Worm (Caenorhabditis elegans) whole organism, L4 larva: Measurements from ENCODE around the gene twk-25.
A peak's percentile ranks its signal among the peaks of the same experiment; 100 is the strongest.

Experiments used
- F10B5.3 ChIP-seq: sonication (generic microtip); optimal IDR thresholded peaks from 2 replicates; lab custom pipeline; 2016; ENCODE audit warnings: mild to moderate bottlenecking, missing genetic modification characterization, missing compliant biosample characterization
- F26F4.8 ChIP-seq: fragments of 200-800 bp; sonication (Bioruptor generic); conservative IDR thresholded peaks from 2 replicates; pipeline ENCODE4 v1.3.6; 2022; ENCODE audit warnings: missing genetic modification characterization, missing compliant biosample characterization
- R02D3.7 ChIP-seq: fragments of 150-350 bp; sonication (generic microtip); optimal IDR thresholded peaks from 3 replicates; lab custom pipeline; 2014; ENCODE audit warnings: missing biosample characterization, missing genetic modification characterization
- Y105C5A.15 ChIP-seq: fragments of 200-800 bp; sonication (Bioruptor generic); IDR thresholded peaks from 2 replicates; pipeline ENCODE4 v1.3.6; 2022; ENCODE audit warnings: missing genetic modification characterization, missing compliant biosample characterization
- Y48G9A.11 ChIP-seq: fragments of 200-800 bp; sonication (Bioruptor generic); IDR thresholded peaks from 2 replicates; pipeline ENCODE4 v1.3.6; 2022; ENCODE audit warnings: missing genetic modification reagents, missing genetic modification characterization, missing compliant biosample characterization
- Y75B8A.6 ChIP-seq: fragments of 200-800 bp; sonication (Bioruptor generic); IDR thresholded peaks from 2 replicates; pipeline ENCODE4 v1.3.6; 2022; ENCODE audit warnings: missing genetic modification reagents, missing genetic modification characterization, missing compliant biosample characterization
- ZK337.2 ChIP-seq: fragments of 200-800 bp; sonication (Bioruptor generic); IDR thresholded peaks from 2 replicates; pipeline ENCODE4 v1.3.6; 2022; ENCODE audit warnings: missing genetic modification reagents, missing genetic modification characterization, missing compliant biosample characterization
- ZK546.5 ChIP-seq, 2 experiments: sonication (generic microtip); optimal IDR thresholded peaks; 2 replicates each; lab custom pipeline; 2017; ENCODE audit warnings: missing biosample characterization in 2 of 2, missing genetic modification characterization in 2 of 2
- aly-2 ChIP-seq: sonication (generic microtip); optimal IDR thresholded peaks from 2 replicates; lab custom pipeline; 2018; ENCODE audit warnings: missing biosample characterization, missing genetic modification characterization
- ceh-44 ChIP-seq: fragments of 200-800 bp; sonication (Bioruptor generic); IDR thresholded peaks from 2 replicates; pipeline ENCODE4 v1.3.6; 2022; ENCODE audit warnings: missing genetic modification reagents, missing genetic modification characterization, missing compliant biosample characterization
- ceh-62 ChIP-seq: sonication (generic microtip); optimal IDR thresholded peaks from 2 replicates; lab custom pipeline; 2017; ENCODE audit warnings: missing biosample characterization, missing genetic modification characterization
- ceh-82 ChIP-seq: sonication (generic microtip); optimal IDR thresholded peaks from 2 replicates; lab custom pipeline; 2017; ENCODE audit warnings: missing biosample characterization, missing genetic modification characterization
- daf-12 ChIP-seq: fragments of 150-350 bp; optimal IDR thresholded peaks from 2 replicates; lab custom pipeline; 2014; ENCODE audit warnings: missing biosample characterization, missing genetic modification reagents, missing genetic modification characterization
- daf-16 ChIP-seq, 3 experiments: sonication (generic microtip); optimal IDR thresholded peaks; 2 replicates each; lab custom pipeline; 2016 to 2017; ENCODE audit warnings: missing genetic modification characterization in 3 of 3, missing genetic modification reagents in 3 of 3, mild to moderate bottlenecking in 2 of 3, missing compliant biosample characterization in 2 of 3, missing biosample characterization in 1 of 3, moderate library complexity in 1 of 3
- duxl-1 ChIP-seq: sonication (generic microtip); optimal IDR thresholded peaks from 2 replicates; lab custom pipeline; 2016; ENCODE audit warnings: mild to moderate bottlenecking, missing genetic modification characterization, moderate library complexity, missing compliant biosample characterization; ENCODE audit not compliant: poor library complexity
- dve-1 ChIP-seq: sonication (generic microtip); optimal IDR thresholded peaks from 2 replicates; lab custom pipeline; 2017; ENCODE audit warnings: antibody characterized with exemption, mild to moderate bottlenecking, missing genetic modification characterization, missing compliant biosample characterization; ENCODE audit not compliant: insufficient read depth
- egl-27 ChIP-seq: sonication (generic microtip); optimal IDR thresholded peaks from 3 replicates; lab custom pipeline; 2017; ENCODE audit warnings: missing biosample characterization, missing genetic modification reagents, missing genetic modification characterization
- egl-43 ChIP-seq: fragments of 200-800 bp; sonication (Bioruptor generic); IDR thresholded peaks from 2 replicates; pipeline ENCODE4 v1.3.6; 2022; ENCODE audit warnings: missing genetic modification reagents, missing genetic modification characterization, missing compliant biosample characterization
- hif-1 ChIP-seq, 2 experiments: sonication (generic microtip); optimal IDR thresholded peaks; 2 replicates each; lab custom pipeline; 2016 to 2017; ENCODE audit warnings: missing compliant biosample characterization in 2 of 2, missing genetic modification characterization in 2 of 2, missing genetic modification reagents in 2 of 2, missing genotype in 2 of 2, mild to moderate bottlenecking in 1 of 2
- hlh-11 ChIP-seq: fragments of 200-800 bp; sonication (Bioruptor generic); optimal IDR thresholded peaks from 2 replicates; lab custom pipeline; 2018; ENCODE audit warnings: mild to moderate bottlenecking, missing genetic modification characterization, missing compliant biosample characterization
- jun-1 ChIP-seq: fragments of 150-350 bp; optimal IDR thresholded peaks from 2 replicates; lab custom pipeline; 2014; ENCODE audit warnings: missing biosample characterization, missing genetic modification reagents, missing genetic modification characterization
- lin-1 ChIP-seq: fragments of 200-800 bp; sonication (Bioruptor generic); IDR thresholded peaks from 2 replicates; pipeline ENCODE4 v1.3.6; 2022; ENCODE audit warnings: missing genetic modification reagents, missing genetic modification characterization, missing compliant biosample characterization
- lin-29 ChIP-seq: fragments of 200-800 bp; sonication (Bioruptor generic); IDR thresholded peaks from 2 replicates; pipeline ENCODE4 v1.3.6; 2022; ENCODE audit warnings: missing genetic modification reagents, missing genetic modification characterization, missing compliant biosample characterization
- lin-38 ChIP-seq: fragments of 200-800 bp; sonication (Bioruptor generic); IDR thresholded peaks from 2 replicates; pipeline ENCODE4 v1.3.6; 2022; ENCODE audit warnings: missing genetic modification reagents, missing genetic modification characterization, missing compliant biosample characterization
- lin-39 ChIP-seq: fragments of 150-350 bp; optimal IDR thresholded peaks from 2 replicates; lab custom pipeline; 2014; ENCODE audit warnings: missing biosample characterization, missing genetic modification reagents, missing genetic modification characterization
- lsy-2 ChIP-seq, 2 experiments: fragments of 150-350 bp in 1 of 2; sonication (generic microtip) in 1 of 2; optimal IDR thresholded peaks; 2 replicates each; lab custom pipeline; 2014 to 2017; ENCODE audit warnings: missing biosample characterization in 2 of 2, missing genetic modification characterization in 2 of 2
- mdt-29 ChIP-seq: fragments of 200-800 bp; sonication (Bioruptor generic); IDR thresholded peaks from 2 replicates; pipeline ENCODE4 v1.3.6; 2022; ENCODE audit warnings: missing genetic modification reagents, missing genetic modification characterization, missing compliant biosample characterization
- mep-1 ChIP-seq: fragments of 150-350 bp; sonication (generic microtip); optimal IDR thresholded peaks from 3 replicates; lab custom pipeline; 2014; ENCODE audit warnings: missing biosample characterization, missing genetic modification characterization
- mes-2 ChIP-seq: sonication (generic microtip); optimal IDR thresholded peaks from 2 replicates; lab custom pipeline; 2016; ENCODE audit warnings: missing genotype, mild to moderate bottlenecking, missing genetic modification characterization, missing compliant biosample characterization; ENCODE audit not compliant: poor library complexity, severe bottlenecking
- mxl-2 ChIP-seq: fragments of 200-800 bp; sonication (Bioruptor generic); conservative IDR thresholded peaks from 2 replicates; pipeline ENCODE4 v1.3.6; 2022; ENCODE audit warnings: missing genetic modification reagents, missing genetic modification characterization, missing compliant biosample characterization
- nhr-10 ChIP-seq: fragments of 150-350 bp; optimal IDR thresholded peaks from 2 replicates; lab custom pipeline; 2014; ENCODE audit warnings: missing biosample characterization, missing genetic modification characterization
- nhr-102 ChIP-seq: sonication (generic microtip); optimal IDR thresholded peaks from 2 replicates; lab custom pipeline; 2016; ENCODE audit warnings: mild to moderate bottlenecking, missing genetic modification characterization, moderate library complexity, missing compliant biosample characterization
- nhr-111 ChIP-seq: fragments of 200-800 bp; sonication (Bioruptor generic); optimal IDR thresholded peaks from 2 replicates; lab custom pipeline; 2018; ENCODE audit warnings: mild to moderate bottlenecking, missing genetic modification characterization, missing compliant biosample characterization
- nhr-237 ChIP-seq: sonication (generic microtip); optimal IDR thresholded peaks from 2 replicates; lab custom pipeline; 2017; ENCODE audit warnings: missing biosample characterization, missing genetic modification characterization
- nhr-28 ChIP-seq: fragments of 150-350 bp; optimal IDR thresholded peaks from 2 replicates; lab custom pipeline; 2014; ENCODE audit warnings: missing biosample characterization, missing genetic modification characterization
- nhr-42 ChIP-seq: fragments of 200-800 bp; sonication (Bioruptor generic); IDR thresholded peaks from 2 replicates; pipeline ENCODE4 v1.3.6; 2022; ENCODE audit warnings: missing genetic modification characterization, missing compliant biosample characterization
- nhr-48 ChIP-seq: sonication (generic microtip); optimal IDR thresholded peaks from 2 replicates; lab custom pipeline; 2016; ENCODE audit warnings: mild to moderate bottlenecking, missing genetic modification characterization, missing compliant biosample characterization
- pha-4 ChIP-seq, 2 experiments: fragments of 150-350 bp in 1 of 2; fragments of 200-800 bp in 1 of 2; sonication (Bioruptor generic) in 1 of 2; IDR thresholded peaks in 1 of 2; optimal IDR thresholded peaks in 1 of 2; 2 replicates each; pipeline versions ENCODE4 v1.3.6 to Lab custom; 2014 to 2022; ENCODE audit warnings: missing genetic modification characterization in 2 of 2, missing genetic modification reagents in 2 of 2, missing biosample characterization in 1 of 2, missing compliant biosample characterization in 1 of 2
- rbr-2 ChIP-seq: sonication (generic microtip); optimal IDR thresholded peaks from 2 replicates; lab custom pipeline; 2016; ENCODE audit warnings: missing genotype, missing genetic modification characterization, missing compliant biosample characterization
- sdz-12 ChIP-seq: fragments of 200-800 bp; sonication (Bioruptor generic); optimal IDR thresholded peaks from 2 replicates; lab custom pipeline; 2018; ENCODE audit warnings: mild to moderate bottlenecking, missing genetic modification characterization, missing compliant biosample characterization
- spr-1 ChIP-seq: sonication (generic microtip); optimal IDR thresholded peaks from 2 replicates; lab custom pipeline; 2016; ENCODE audit warnings: mild to moderate bottlenecking, missing genetic modification characterization, missing compliant biosample characterization
- tag-97 ChIP-seq: fragments of 200-800 bp; sonication (Bioruptor generic); IDR thresholded peaks from 2 replicates; pipeline ENCODE4 v1.3.6; 2022; ENCODE audit warnings: missing genetic modification characterization, missing compliant biosample characterization
- unc-130 ChIP-seq: sonication (generic microtip); optimal IDR thresholded peaks from 2 replicates; lab custom pipeline; 2016; ENCODE audit warnings: missing genetic modification reagents, missing genetic modification characterization, missing compliant biosample characterization
- unc-39 ChIP-seq: sonication (generic microtip); optimal IDR thresholded peaks from 2 replicates; lab custom pipeline; 2017; ENCODE audit warnings: missing biosample characterization, missing genetic modification characterization
- unc-62 ChIP-seq, 3 experiments: fragments of 150-350 bp in 1 of 3; sonication (generic microtip); optimal IDR thresholded peaks in 2 of 3; peaks in 1 of 3; 1 replicate in 1 of 3; 2 replicates in 2 of 3; lab custom pipeline; 2014 to 2017; ENCODE audit warnings: missing biosample characterization in 3 of 3, missing genetic modification characterization in 3 of 3, missing genetic modification reagents in 3 of 3, missing genotype in 1 of 3
- zip-11 ChIP-seq: fragments of 200-800 bp; sonication (Bioruptor generic); IDR thresholded peaks from 2 replicates; pipeline ENCODE4 v1.3.6; 2022; ENCODE audit warnings: missing genetic modification characterization, missing compliant biosample characterization
- ztf-7 ChIP-seq: fragments of 150-350 bp; optimal IDR thresholded peaks from 2 replicates; lab custom pipeline; 2014; ENCODE audit warnings: missing biosample characterization, missing genetic modification characterization

The twk-25 gene

ce11 chrIV:11489610-11490339, 14.7 kb upstream of the twk-25 start (continued):
- no peak for TF ChIP-seq tag-97 (GFP tag; lab: Robert Waterston, UW)
- peak; percentile 41 for TF ChIP-seq nhr-28
- TF ChIP-seq dve-1 (tag; lab: Kevin White, UChicago): peak; percentile 33
- no peak for TF ChIP-seq egl-27 (tag; lab: Kevin White, UChicago)
- no peak for TF ChIP-seq lin-39
- no peak for TF ChIP-seq nhr-10 (tag; lab: Kevin White, UChicago)
- TF ChIP-seq lin-38 (GFP tag; lab: Robert Waterston, UW): peak; percentile 22; the same call in 1 of the 2 replicates
- no peak for TF ChIP-seq unc-130 (GFP tag; lab: Kevin White, UChicago)
- TF ChIP-seq mxl-2 (GFP tag; lab: Robert Waterston, UW): no peak
- TF ChIP-seq, all 104 proteins: peak for 18

- TF ChIP-seq unc-39 (tag; lab: Kevin White, UChicago): no peak
- no peak for TF ChIP-seq pha-4 (GFP tag; IDR thresholded peaks at IDR 0.05; lab: Robert Waterston, UW)
- no peak for TF ChIP-seq pha-4 (tag; optimal IDR thresholded peaks at IDR 0.05; lab: Kevin White, UChicago)
- TF ChIP-seq daf-16 (GFP tag; optimal IDR thresholded peaks at IDR 0.05; lab: Kevin White, UChicago): no peak
- no peak for TF ChIP-seq daf-16 (tag; optimal IDR thresholded peaks at IDR 0.05; lab: Kevin White, UChicago)
- TF ChIP-seq jun-1 (tag; lab: Kevin White, UChicago): no peak
- TF ChIP-seq daf-12: no peak
- no peak for TF ChIP-seq lin-29 (GFP tag; lab: Robert Waterston, UW)
- peak; percentile 82 for TF ChIP-seq hlh-11
- TF ChIP-seq Y75B8A.6 (GFP tag; lab: Robert Waterston, UW): no peak
- TF ChIP-seq aly-2 (tag; lab: Kevin White, UChicago): no peak
- no peak for TF ChIP-seq hif-1 (tag; optimal IDR thresholded peaks at IDR 0.05; lab: Kevin White, UChicago)
- peak; percentile 56 for TF ChIP-seq spr-1
- peak in 1 of 2 experiments; percentile 46 for TF ChIP-seq lsy-2 (tag; optimal IDR thresholded peaks at IDR 0.05; lab: Kevin White, UChicago)
- no peak for TF ChIP-seq ceh-82 (tag; lab: Kevin White, UChicago)
- no peak for TF ChIP-seq duxl-1
- no peak for TF ChIP-seq nhr-237 (tag; lab: Kevin White, UChicago)
- no peak for TF ChIP-seq Y48G9A.11 (GFP tag; lab: Robert Waterston, UW)
- no peak for TF ChIP-seq ceh-44 (GFP tag; lab: Robert Waterston, UW)
- peak; percentile 12 for TF ChIP-seq mep-1 (tag; lab: Kevin White, UChicago)
- no peak for TF ChIP-seq F10B5.3 (tag; lab: Kevin White, UChicago)
- no peak for TF ChIP-seq rbr-2
- no peak for TF ChIP-seq egl-43
- no peak for TF ChIP-seq nhr-42
- TF ChIP-seq sdz-12 (GFP tag; lab: Kevin White, UChicago): no peak
- peak; percentile 72 for TF ChIP-seq nhr-48 (tag; lab: Kevin White, UChicago)
- 0 out of 2 replicates have a peak, but pooled peaks have one; percentile 19 for TF ChIP-seq lin-38 (GFP tag; lab: Robert Waterston, UW)
- no peak for TF ChIP-seq unc-62 (GFP tag; optimal IDR thresholded peaks at IDR 0.05 in 1 of 2; lab: Kevin White, UChicago)
- no peak for TF ChIP-seq unc-62 (tag; optimal IDR thresholded peaks at IDR 0.05; lab: Kevin White, UChicago)
- no peak for TF ChIP-seq Y105C5A.15 (GFP tag; lab: Robert Waterston, UW)
- no peak for TF ChIP-seq F26F4.8 (GFP tag; lab: Robert Waterston, UW)
- TF ChIP-seq mdt-29 (GFP tag; lab: Robert Waterston, UW): no peak
- no peak for TF ChIP-seq nhr-111 (GFP tag; lab: Kevin White, UChicago)
- no peak for TF ChIP-seq ztf-7 (tag; lab: Kevin White, UChicago)
- TF ChIP-seq mes-2 (tag; lab: Kevin White, UChicago): no peak
- TF ChIP-seq ZK337.2 (GFP tag; lab: Robert Waterston, UW): no peak
- TF ChIP-seq R02D3.7: no peak
- no peak for TF ChIP-seq zip-11 (GFP tag; lab: Robert Waterston, UW)
- TF ChIP-seq ceh-62 (tag; lab: Kevin White, UChicago): no peak
- TF ChIP-seq ZK546.5 (tag; optimal IDR thresholded peaks at IDR 0.05; lab: Kevin White, UChicago): no peak
- TF ChIP-seq nhr-102 (tag; lab: Kevin White, UChicago): no peak
- TF ChIP-seq lin-1: no peak
Measured at ce11 chrIV:11491422-11491821, 13.1 kb upstream of the twk-25 start.
